Worm (Caenorhabditis elegans) whole organism, dauer: Measurements from ENCODE around the gene pars-1.

ENCODE experiments used
- unc-62 ChIP-seq: sonication (generic microtip); optimal IDR thresholded peaks from 2 replicates; lab custom pipeline; 2017; ENCODE audit warnings: missing biosample characterization, missing genetic modification reagents, missing genetic modification characterization

Gene pars-1

DNA sequence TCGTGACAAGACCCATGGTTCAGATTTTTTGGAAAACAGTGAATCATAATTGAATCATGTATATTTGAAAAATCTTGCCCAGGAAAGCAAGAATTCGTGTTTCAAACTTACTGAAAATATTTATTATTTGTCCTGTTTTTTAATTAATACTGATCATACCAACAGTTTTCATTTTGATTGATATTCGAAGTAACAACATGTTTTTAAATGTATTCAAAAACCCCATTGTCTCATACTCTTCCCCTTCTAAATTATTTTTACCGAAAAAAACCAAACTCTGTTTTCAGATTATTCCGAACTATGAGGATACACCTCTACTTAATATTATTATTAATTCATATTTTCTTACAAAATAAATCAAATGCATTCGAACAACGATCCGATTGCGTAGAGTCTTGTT is 22.6 kb upstream of the pars-1 start, which contains the start of gene R151.1:
Gene R151.1, plus strand, starts transcription at position 301 of the 400 bp plus-strand sequence.
- TF ChIP-seq unc-62 (GFP tag; lab: Kevin White, UChicago): no peak

- no peak for TF ChIP-seq unc-62 (GFP tag; lab: Kevin White, UChicago)
Observed at ce11 chrIII:7216924-7217521, 21.8 kb upstream of the pars-1 start.

DNA sequence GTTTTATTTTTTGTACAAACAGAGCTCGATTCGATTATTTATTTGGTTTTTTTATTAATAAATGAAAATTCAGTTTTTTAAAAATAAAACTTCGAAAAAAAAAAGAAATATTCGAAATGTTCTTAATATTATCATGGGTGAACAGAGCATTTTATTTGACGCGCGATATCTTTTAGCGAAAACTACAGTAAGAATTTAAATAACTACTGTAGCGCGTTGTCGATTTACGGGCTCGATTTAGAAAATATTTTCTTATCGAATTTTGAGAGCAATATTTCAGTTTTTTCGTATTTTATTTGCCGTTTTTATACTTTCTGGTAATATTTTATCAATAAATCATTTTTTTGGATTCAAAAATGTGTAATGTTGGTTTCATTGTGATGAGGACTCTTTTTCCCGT is 17.7 kb upstream of the pars-1 start:
- no peak for TF ChIP-seq unc-62 (GFP tag; lab: Kevin White, UChicago)

DNA sequence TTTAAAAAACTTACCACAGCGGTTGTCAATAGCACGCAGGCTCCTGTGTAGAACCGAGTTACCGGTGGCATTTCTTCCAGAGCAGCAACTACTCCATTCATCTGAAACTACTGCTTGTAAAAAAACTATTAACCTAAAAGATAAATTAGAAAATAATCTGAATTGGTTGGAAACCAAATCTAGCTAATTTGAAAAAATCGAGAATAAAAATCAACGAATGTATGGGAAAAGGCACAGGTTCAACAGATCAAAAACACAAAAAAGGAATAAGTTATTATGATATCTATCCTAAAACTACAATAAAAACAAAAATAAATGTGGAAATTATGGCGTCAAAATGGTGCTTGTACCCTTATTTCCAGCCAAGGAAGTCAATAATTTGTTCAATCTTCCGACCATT is 15.8 kb upstream of the pars-1 start, which contains the start of gene der-2:
Gene der-2, minus strand, starts transcription at position 101 of the 400 bp plus-strand sequence.
- TF ChIP-seq unc-62 (GFP tag; lab: Kevin White, UChicago): no peak

- TF ChIP-seq unc-62 (GFP tag; lab: Kevin White, UChicago): no peak
Observed at ce11 chrIII:7226607-7227006, 12.2 kb upstream of the pars-1 start, which contains the start of gene hsp-75. TSS of gene hsp-75 (minus strand) at chrIII:7226707.

DNA sequence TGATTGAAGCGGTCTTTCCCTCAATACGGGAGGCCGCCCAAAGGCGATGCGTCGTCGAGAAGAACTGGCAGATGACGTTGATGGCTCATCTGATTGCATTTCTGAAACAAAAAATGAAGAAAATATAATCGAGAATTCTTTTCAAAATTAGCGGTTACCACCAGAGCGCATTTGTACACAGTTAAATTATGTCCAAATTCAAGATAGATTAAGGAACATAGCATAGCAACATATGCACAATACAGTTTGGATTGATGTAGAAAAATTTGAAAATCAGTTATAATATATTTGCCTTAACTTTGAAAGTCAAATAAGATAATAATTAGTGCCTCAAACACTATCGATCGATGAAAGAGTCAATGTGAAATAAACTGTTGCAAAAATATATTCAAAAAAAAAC is 9.1 kb upstream of the pars-1 start, which contains the start of gene R151.8:
Gene R151.8, minus strand, starts transcription at position 101 of the 400 bp plus-strand sequence.
- TF ChIP-seq unc-62 (GFP tag; lab: Kevin White, UChicago): no peak

DNA sequence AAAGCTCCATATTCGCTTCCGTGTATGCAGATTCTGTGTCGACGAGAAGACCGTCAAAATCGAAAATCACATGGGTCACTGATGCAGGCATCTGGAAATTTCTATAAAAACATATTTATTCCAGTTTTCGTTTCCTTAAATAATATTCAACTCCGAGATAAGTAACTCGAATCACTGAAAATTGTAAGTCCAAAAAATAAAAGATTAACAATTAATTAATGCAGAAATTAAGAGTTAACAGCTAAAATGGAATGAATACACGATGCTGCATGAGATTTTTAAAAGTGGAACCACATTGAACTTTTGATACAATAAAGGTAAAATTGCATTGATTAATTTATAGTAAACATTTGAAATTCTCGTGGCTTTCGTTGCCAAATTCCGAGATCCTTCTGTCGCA is 8.0 kb upstream of the pars-1 start, which contains the start of gene R151.10:
Gene R151.10, minus strand, starts transcription at position 101 of the 400 bp plus-strand sequence.
- no peak for TF ChIP-seq unc-62 (GFP tag; lab: Kevin White, UChicago)

ce11 chrIII:7232782-7233181 is 6.0 kb upstream of the pars-1 start, which contains the start of gene adr-2:
TSS of gene adr-2 (minus strand) at chrIII:7232882.
- TF ChIP-seq unc-62 (GFP tag; lab: Kevin White, UChicago): no peak

ce11 chrIII:7234148-7234547 is 4.7 kb upstream of the pars-1 start, which contains the start of gene ndus-8:
TSS of gene ndus-8 (minus strand) at chrIII:7234202.
- TF ChIP-seq unc-62 (GFP tag; lab: Kevin White, UChicago): no peak

DNA sequence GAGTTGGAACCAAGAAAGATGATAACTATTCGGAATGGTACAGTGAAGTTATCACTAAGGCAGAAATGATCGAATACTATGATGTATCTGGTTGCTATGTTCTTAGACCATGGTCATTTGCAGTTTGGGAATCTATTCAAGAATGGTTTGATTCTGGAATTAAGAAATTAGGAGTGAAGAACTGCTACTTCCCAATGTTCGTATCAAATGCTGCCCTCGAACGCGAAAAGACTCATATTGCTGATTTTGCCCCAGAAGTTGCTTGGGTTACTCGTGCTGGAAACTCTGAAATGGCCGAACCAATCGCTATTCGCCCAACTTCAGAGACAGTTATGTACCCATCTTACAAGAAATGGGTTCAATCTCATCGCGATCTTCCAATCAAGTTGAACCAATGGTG is 589 bp downstream of the pars-1 start:
- TF ChIP-seq unc-62 (GFP tag; lab: Kevin White, UChicago): no peak

DNA sequence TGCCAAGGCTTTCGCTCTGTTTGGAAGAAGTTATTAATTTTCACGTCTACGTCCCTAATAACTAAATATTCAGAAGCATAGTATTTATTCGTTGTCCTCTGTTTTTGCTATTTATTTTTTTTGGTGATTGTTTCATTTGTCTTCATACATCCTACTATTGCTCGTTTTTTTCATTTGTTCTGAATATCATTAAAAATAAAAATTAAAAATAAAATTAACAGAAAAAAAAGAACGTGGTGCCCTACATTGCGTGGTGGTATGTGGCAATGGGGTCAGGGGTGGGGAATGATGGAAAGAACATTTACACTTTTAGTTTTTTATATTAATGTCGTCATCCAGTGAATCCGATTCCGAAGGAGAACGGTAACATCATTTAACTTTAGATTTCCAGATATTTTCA is 2.2 kb downstream of the pars-1 start, which contains the start of gene ztf-31:
Gene ztf-31, plus strand, starts transcription at position 301 of the 400 bp plus-strand sequence.
- no peak for TF ChIP-seq unc-62 (GFP tag; lab: Kevin White, UChicago)

ce11 chrIII:7242988-7243387 is 4.2 kb downstream of the pars-1 start, which contains the start of gene osm-10:
TSS of gene osm-10 (plus strand) at chrIII:7243280.
- TF ChIP-seq unc-62 (GFP tag; lab: Kevin White, UChicago): no peak

DNA sequence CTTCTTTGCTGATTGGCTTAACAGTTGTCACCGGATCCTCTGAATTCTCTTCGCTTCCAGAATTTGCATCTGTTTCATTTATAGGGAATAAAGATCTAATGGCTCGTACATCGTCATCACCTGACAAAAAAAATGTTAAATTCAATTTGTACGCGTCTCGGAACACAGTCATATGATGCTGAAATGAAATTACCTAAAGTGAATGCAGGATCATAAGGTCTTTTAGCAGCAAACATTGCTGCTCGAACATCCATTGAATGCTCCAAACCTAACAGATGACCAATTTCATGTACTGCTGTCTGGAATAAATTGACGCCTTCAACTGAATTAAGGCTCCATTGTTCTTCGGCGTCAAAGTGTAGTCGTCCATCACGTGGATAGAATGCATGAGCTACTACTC is 7.6 kb downstream of the pars-1 start:
- no peak for TF ChIP-seq unc-62 (GFP tag; lab: Kevin White, UChicago)

- no peak for TF ChIP-seq unc-62 (GFP tag; lab: Kevin White, UChicago)
Observed at ce11 chrIII:7247740-7248139, 8.9 kb downstream of the pars-1 start, which contains the start of gene zmp-6. TSS of gene zmp-6 (minus strand) at chrIII:7247840.

DNA sequence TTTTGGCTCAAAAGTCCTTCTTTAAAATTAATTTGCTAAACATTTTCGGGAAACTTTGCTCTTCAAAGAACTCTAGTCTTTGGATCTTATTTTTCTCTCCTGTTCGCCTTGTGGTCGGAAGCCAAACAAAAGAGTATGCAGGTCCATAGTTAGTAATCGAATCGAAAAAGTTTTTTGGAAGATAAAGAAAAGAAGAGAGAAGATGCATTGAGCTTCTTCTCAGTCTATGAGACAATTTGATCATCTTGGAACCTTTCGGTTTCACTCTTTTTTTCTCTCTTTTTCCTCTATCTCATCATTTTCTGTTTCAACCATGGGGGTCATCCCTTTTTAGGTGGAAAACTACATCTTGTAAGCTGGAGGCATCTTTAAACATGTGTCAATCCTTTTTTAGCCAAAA is 14.8 kb downstream of the pars-1 start:
- TF ChIP-seq unc-62 (GFP tag; lab: Kevin White, UChicago): no peak

DNA sequence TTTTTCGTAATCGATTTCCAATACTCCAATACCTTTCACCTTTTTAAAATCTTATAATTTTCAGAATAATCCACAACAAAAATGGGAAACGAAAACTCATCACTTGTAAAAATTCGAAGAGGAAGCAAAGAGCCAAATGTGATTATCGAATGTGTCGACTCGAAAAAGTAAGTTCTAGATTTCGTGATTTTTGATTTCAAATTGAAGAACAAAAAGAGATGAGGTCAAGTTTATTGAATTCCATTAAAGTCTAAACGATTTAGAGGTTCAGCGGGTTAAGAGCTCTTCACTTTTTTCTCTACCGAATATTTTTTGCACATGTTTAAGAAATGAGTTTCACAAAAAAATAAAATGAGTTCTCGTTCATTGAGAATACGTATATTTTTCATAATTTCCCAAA is 20.1 kb downstream of the pars-1 start, which contains the start of gene B0361.4:
Gene B0361.4, plus strand, starts transcription at position 61 of the 400 bp plus-strand sequence.
- TF ChIP-seq unc-62 (GFP tag; lab: Kevin White, UChicago): no peak

ce11 chrIII:7262592-7262991 is 23.8 kb downstream of the pars-1 start:
- TF ChIP-seq unc-62 (GFP tag; lab: Kevin White, UChicago): no peak
